Worm (Caenorhabditis elegans) whole organism, L1 larva: ENCODE data around the gene Y66A7A.4.

Experiments used
- ceh-90 ChIP-seq: sonication (generic microtip); optimal IDR thresholded peaks from 2 replicates; lab custom pipeline; 2016; ENCODE audit warnings: missing genetic modification characterization, missing compliant biosample characterization
- elt-2 ChIP-seq: sonication (generic microtip); optimal IDR thresholded peaks from 2 replicates; lab custom pipeline; 2016; ENCODE audit warnings: missing genetic modification characterization, mild to moderate bottlenecking, inconsistent platforms, missing compliant biosample characterization, missing genetic modification reagents
- skn-1 ChIP-seq: fragments of 150-350 bp; optimal IDR thresholded peaks from 2 replicates; lab custom pipeline; 2014; ENCODE audit warnings: missing biosample characterization, missing genetic modification characterization
- sox-4 ChIP-seq: sonication (generic microtip); optimal IDR thresholded peaks from 2 replicates; lab custom pipeline; 2016; ENCODE audit warnings: missing genetic modification characterization, missing compliant biosample characterization
- unc-130 ChIP-seq: fragments of 150-350 bp; optimal IDR thresholded peaks from 2 replicates; lab custom pipeline; 2017; ENCODE audit warnings: missing biosample characterization, missing genetic modification characterization, inconsistent platforms
- unc-62 ChIP-seq: fragments of 150-350 bp; optimal IDR thresholded peaks from 2 replicates; lab custom pipeline; 2014; ENCODE audit warnings: missing biosample characterization, missing genetic modification reagents, missing genetic modification characterization

ce11 chrIII:11563417-11563949, 48.9 kb upstream of the Y66A7A.4 start, which contains the start of gene Y66D12A.11:
- TF ChIP-seq ceh-90 (tag; lab: Kevin White, UChicago) (no peak), sox-4 (tag; lab: Kevin White, UChicago) (no peak), skn-1 (no peak), unc-62 (GFP tag; lab: Kevin White, UChicago) (no peak), elt-2 (no peak), unc-130 (tag; lab: Kevin White, UChicago) (no peak)
